Worm (Caenorhabditis elegans) whole organism, L4 larva: Measurements from ENCODE around the gene str-2.

Experiments used
- F26F4.8 ChIP-seq: fragments of 200-800 bp; sonication (Bioruptor generic); conservative IDR thresholded peaks from 2 replicates; pipeline ENCODE4 v1.3.6; 2022; ENCODE audit warnings: missing genetic modification characterization, missing compliant biosample characterization
- Y75B8A.6 ChIP-seq: fragments of 200-800 bp; sonication (Bioruptor generic); IDR thresholded peaks from 2 replicates; pipeline ENCODE4 v1.3.6; 2022; ENCODE audit warnings: missing genetic modification reagents, missing genetic modification characterization, missing compliant biosample characterization
- lin-13 ChIP-seq: fragments of 150-350 bp; optimal IDR thresholded peaks from 2 replicates; lab custom pipeline; 2014; ENCODE audit warnings: missing biosample characterization, missing genetic modification reagents, missing genetic modification characterization
- lir-3 ChIP-seq: sonication (generic microtip); optimal IDR thresholded peaks from 2 replicates; lab custom pipeline; 2016; ENCODE audit warnings: mild to moderate bottlenecking, missing genetic modification characterization, missing compliant biosample characterization

DNA sequence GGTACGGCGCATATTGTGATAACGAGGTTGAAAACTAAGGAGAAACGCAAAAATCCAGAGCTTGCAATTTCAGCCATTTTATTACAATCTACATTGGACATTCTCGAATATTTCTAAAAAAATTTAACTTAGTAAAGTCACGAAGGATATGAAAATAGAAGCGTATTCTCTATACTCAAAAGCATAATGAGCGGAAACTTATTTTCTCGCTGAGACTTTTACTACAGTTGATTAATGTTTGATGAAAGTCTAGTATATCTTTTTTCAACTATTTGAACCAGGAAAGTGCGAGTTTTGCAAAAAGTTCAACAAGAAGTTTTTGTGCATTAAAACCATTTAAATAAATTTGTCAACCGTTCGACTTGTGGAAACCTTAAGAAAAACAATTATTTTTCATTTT, 47.3 kb upstream of the str-2 start, which contains the start of gene srab-18:
- no peak for TF ChIP-seq Y75B8A.6 (GFP tag; lab: Robert Waterston, UW)
- no peak for TF ChIP-seq lin-13
- no peak for TF ChIP-seq F26F4.8 (GFP tag; lab: Robert Waterston, UW)
- TF ChIP-seq lir-3, result no peak
